Worm (Caenorhabditis elegans) whole organism, L4 larva: ENCODE results near the gene efl-3.

Experiments used
- lin-15B ChIP-seq: fragments of 150-350 bp; sonication (generic microtip); optimal IDR thresholded peaks from 3 replicates; lab custom pipeline; 2014; ENCODE audit warnings: missing biosample characterization, missing genetic modification characterization
- nhr-76 ChIP-seq: fragments of 150-350 bp; optimal IDR thresholded peaks from 2 replicates; lab custom pipeline; 2014; ENCODE audit warnings: missing biosample characterization, missing genetic modification characterization

- no peak for TF ChIP-seq lin-15B (tag; lab: Kevin White, UChicago)
- no peak for TF ChIP-seq nhr-76 (tag; lab: Kevin White, UChicago)
These were observed 44.4 kb downstream of the efl-3 start for ce11 chrII:8456681-8457389.
